Fruit fly (Drosophila melanogaster): ENCODE results near the gene CG31287.

- TF ChIP-seq h (optimal IDR thresholded peaks at IDR 0.05) (no peak), Myc (optimal IDR thresholded peaks at IDR 0.05) (no peak)
These were observed 15.4 kb upstream of the CG31287 start for dm6 chr3R:16187737-16188136.

Data from Kc167 (cell line).